Worm (Caenorhabditis elegans) whole organism, young adult: ENCODE results near the gene F26G1.5.

Experiments
- B0261.1 ChIP-seq: sonication (generic microtip); optimal IDR thresholded peaks from 2 replicates; lab custom pipeline; 2016; ENCODE audit warnings: mild to moderate bottlenecking, missing genetic modification characterization, moderate library complexity, missing compliant biosample characterization
- Y53F4B.3 ChIP-seq: fragments of 200-800 bp; sonication (Bioruptor generic); IDR thresholded peaks from 2 replicates; pipeline ENCODE4 v1.3.6; 2022; ENCODE audit warnings: missing genetic modification reagents, missing genetic modification characterization, missing compliant biosample characterization
- Y95B8A.8 ChIP-seq: fragments of 200-800 bp; sonication (Bioruptor generic); IDR thresholded peaks from 2 replicates; pipeline ENCODE4 v1.3.6; 2022; ENCODE audit warnings: missing genetic modification reagents, missing genetic modification characterization, missing compliant biosample characterization
- ama-1 ChIP-seq, 3 experiments: fragments of 150-350 bp in 1 of 3; sonication (generic microtip) in 2 of 3; optimal IDR thresholded peaks; 2 replicates each; lab custom pipeline; 2014 to 2018; ENCODE audit warnings: missing biosample characterization in 2 of 3, missing genetic modification characterization in 2 of 3, missing genetic modification reagents in 2 of 3
- cebp-1 ChIP-seq, 2 experiments: fragments of 200-800 bp in 1 of 2; sonication (Bioruptor generic) in 1 of 2; sonication (generic microtip) in 1 of 2; IDR thresholded peaks in 1 of 2; optimal IDR thresholded peaks in 1 of 2; 2 replicates each; pipeline versions ENCODE4 v1.3.6 to Lab custom; 2017 to 2022; ENCODE audit warnings: missing compliant biosample characterization in 2 of 2, missing genetic modification characterization in 2 of 2, mild to moderate bottlenecking in 1 of 2, missing genetic modification reagents in 1 of 2, moderate library complexity in 1 of 2
- ets-4 ChIP-seq: fragments of 200-800 bp; sonication (Bioruptor generic); optimal IDR thresholded peaks from 2 replicates; lab custom pipeline; 2018; ENCODE audit warnings: mild to moderate bottlenecking, missing genetic modification characterization, missing compliant biosample characterization
- nfya-1 ChIP-seq: sonication (generic microtip); optimal IDR thresholded peaks from 2 replicates; lab custom pipeline; 2017; ENCODE audit warnings: antibody characterized with exemption, missing compliant biosample characterization, missing genetic modification characterization, borderline replicate concordance; ENCODE audit not compliant: insufficient read depth
- pha-4 ChIP-seq: fragments of 150-350 bp; sonication (generic microtip); optimal IDR thresholded peaks from 2 replicates; lab custom pipeline; 2014; ENCODE audit warnings: missing biosample characterization, missing genetic modification reagents, missing genetic modification characterization
- snpc-1.1 ChIP-seq: sonication (generic microtip); optimal IDR thresholded peaks from 2 replicates; lab custom pipeline; 2017; ENCODE audit warnings: missing genetic modification characterization, mild to moderate bottlenecking, missing compliant biosample characterization, antibody characterized with exemption, moderate library complexity, missing genotype, missing genetic modification reagents; ENCODE audit not compliant: insufficient read depth
- snpc-4 ChIP-seq, 5 experiments: fragments of 150-350 bp in 1 of 5; sonication (generic microtip) in 4 of 5; optimal IDR thresholded peaks; 2 replicates each; lab custom pipeline; 2014 to 2018; ENCODE audit warnings: missing genetic modification characterization in 5 of 5, missing biosample characterization in 3 of 5, antibody characterized with exemption in 2 of 5, mild to moderate bottlenecking in 2 of 5, missing compliant biosample characterization in 2 of 5, missing genotype in 2 of 5, moderate library complexity in 2 of 5, missing genetic modification reagents in 1 of 5
- unc-62 ChIP-seq: fragments of 150-350 bp; optimal IDR thresholded peaks from 2 replicates; lab custom pipeline; 2014; ENCODE audit warnings: missing biosample characterization, missing genetic modification reagents, missing genetic modification characterization
- ztf-28 ChIP-seq: fragments of 200-800 bp; sonication (Bioruptor generic); IDR thresholded peaks from 2 replicates; pipeline ENCODE4 v1.3.6; 2022; ENCODE audit warnings: missing genetic modification reagents, missing genetic modification characterization, missing compliant biosample characterization
- ztf-3 ChIP-seq: fragments of 200-800 bp; sonication (Bioruptor generic); optimal IDR thresholded peaks from 2 replicates; lab custom pipeline; 2018; ENCODE audit warnings: mild to moderate bottlenecking, missing genetic modification characterization, missing compliant biosample characterization

- TF ChIP-seq ztf-3 = no peak
- no peak for TF ChIP-seq unc-62 (GFP tag; lab: Kevin White, UChicago)
- no peak for TF ChIP-seq Y53F4B.3 (GFP tag; lab: Robert Waterston, UW)
- TF ChIP-seq ztf-28 (GFP tag; lab: Robert Waterston, UW) = no peak
- TF ChIP-seq pha-4 (tag; lab: Kevin White, UChicago) = no peak
- no peak for TF ChIP-seq ama-1 (optimal IDR thresholded peaks at IDR 0.05; lab: Kevin White, UChicago)
- no peak for TF ChIP-seq ama-1 (GFP tag; optimal IDR thresholded peaks at IDR 0.05; lab: Kevin White, UChicago)
- no peak for TF ChIP-seq snpc-4 (GFP tag; optimal IDR thresholded peaks at IDR 0.05; lab: Kevin White, UChicago)
- TF ChIP-seq snpc-4 (tag; optimal IDR thresholded peaks at IDR 0.05; lab: Kevin White, UChicago) = no peak
- TF ChIP-seq cebp-1 (GFP tag; IDR thresholded peaks at IDR 0.05; lab: Robert Waterston, UW) = no peak
- no peak for TF ChIP-seq cebp-1 (tag; optimal IDR thresholded peaks at IDR 0.05; lab: Kevin White, UChicago)
- no peak for TF ChIP-seq Y95B8A.8 (GFP tag; lab: Robert Waterston, UW)
- no peak for TF ChIP-seq ets-4 (GFP tag; lab: Kevin White, UChicago)
- no peak for TF ChIP-seq nfya-1
- TF ChIP-seq B0261.1 (tag; lab: Kevin White, UChicago) = no peak
- TF ChIP-seq snpc-1.1 (tag; lab: Kevin White, UChicago) = no peak
Measured at ce11 chrII:4815356-4815755, 44.2 kb upstream of the F26G1.5 start.
